Fruit fly (Drosophila melanogaster): Measurements from ENCODE around the gene CG31106.

Gene CG31106

dm6 chr3R:25168259-25168972 lies 47.7 kb upstream of the CG31106 start (continued):
- peak; percentile 65 for TF ChIP-seq CG7839 (tag; optimal IDR thresholded peaks at IDR 0.05)
- TF ChIP-seq HLH4C (GFP tag; IDR thresholded peaks at IDR 0.05; ENCODE audit: partially characterized antibody) = no peak
- no peak for TF ChIP-seq chinmo (GFP tag; IDR thresholded peaks at IDR 0.05; ENCODE audit: partially characterized antibody)
- no peak for TF ChIP-seq CrebB (tag; optimal IDR thresholded peaks at IDR 0.05)
- 0 out of 3 replicates have a peak, but pooled peaks have one; percentile 33 for TF ChIP-seq Dbx (GFP tag; IDR thresholded peaks at IDR 0.05)
- TF ChIP-seq ranshi (GFP tag; IDR thresholded peaks at IDR 0.05) = peak; percentile 44; the same call in 1 of the 2 replicates
- no peak for TF ChIP-seq en (GFP tag; optimal IDR thresholded peaks at IDR 0.05)
- TF ChIP-seq sisA (GFP tag; IDR thresholded peaks at IDR 0.05) = peak; percentile 45; the same call in 1 of the 2 replicates
- peak; percentile 14 for TF ChIP-seq kay (GFP tag; optimal IDR thresholded peaks at IDR 0.05)
- no peak for TF ChIP-seq CG5953 (GFP tag; IDR thresholded peaks at IDR 0.05)
- TF ChIP-seq exex (tag; optimal IDR thresholded peaks at IDR 0.05) = no peak
- TF ChIP-seq CG7271 (tag; optimal IDR thresholded peaks at IDR 0.05) = no peak
- TF ChIP-seq CG13894 (tag; optimal IDR thresholded peaks at IDR 0.05) = no peak
- TF ChIP-seq NFAT (GFP tag; IDR thresholded peaks at IDR 0.05) = no peak
- TF ChIP-seq CG10462 (GFP tag; optimal IDR thresholded peaks at IDR 0.05) = no peak
- no peak for TF ChIP-seq lbe (GFP tag; optimal IDR thresholded peaks at IDR 0.05)
- peak; percentile 67 for TF ChIP-seq cg (GFP tag; optimal IDR thresholded peaks at IDR 0.05)
- no peak for TF ChIP-seq CG17802 (tag; optimal IDR thresholded peaks at IDR 0.05)
- no peak for TF ChIP-seq CG7357 (GFP tag; IDR thresholded peaks at IDR 0.05)
- peak; percentile 35; the same call in 1 of the 2 replicates for TF ChIP-seq ttk (GFP tag; IDR thresholded peaks at IDR 0.05)
- TF ChIP-seq cwo (GFP tag; optimal IDR thresholded peaks at IDR 0.05) = peak; percentile 36
- TF ChIP-seq CG15696 (tag; optimal IDR thresholded peaks at IDR 0.05) = no peak
- TF ChIP-seq seq (GFP tag; IDR thresholded peaks at IDR 0.05) = no peak
- TF ChIP-seq Doc2 (GFP tag; IDR thresholded peaks at IDR 0.05) = no peak
- no peak for TF ChIP-seq Bteb2 (GFP tag; optimal IDR thresholded peaks at IDR 0.05)
- TF ChIP-seq lov (optimal IDR thresholded peaks at IDR 0.05) = no peak
- TF ChIP-seq lov (GFP tag; IDR thresholded peaks at IDR 0.05) = no peak
- no peak for TF ChIP-seq CG7745 (tag; optimal IDR thresholded peaks at IDR 0.05)
- TF ChIP-seq CG17385 (GFP tag; optimal IDR thresholded peaks at IDR 0.05) = peak; percentile 44
- no peak for TF ChIP-seq ken (GFP tag; IDR thresholded peaks at IDR 0.05)
- no peak for TF ChIP-seq gce (GFP tag; IDR thresholded peaks at IDR 0.05)
- no peak for TF ChIP-seq CG17186 (GFP tag; optimal IDR thresholded peaks at IDR 0.05)
- no peak for TF ChIP-seq CG12744 (GFP tag; optimal IDR thresholded peaks at IDR 0.05)
- TF ChIP-seq CG10654 (GFP tag; optimal IDR thresholded peaks at IDR 0.05) = no peak
- TF ChIP-seq gcm2 (GFP tag; optimal IDR thresholded peaks at IDR 0.05) = no peak
- TF ChIP-seq vnd (GFP tag; IDR thresholded peaks at IDR 0.05; ENCODE audit: partially characterized antibody) = no peak
- no peak; the same call in 1 of the 2 replicates for TF ChIP-seq ara (GFP tag; IDR thresholded peaks at IDR 0.05)
- TF ChIP-seq Atf3 (GFP tag; optimal IDR thresholded peaks at IDR 0.05) = no peak
- TF ChIP-seq fd96Cb (tag; optimal IDR thresholded peaks at IDR 0.05) = peak; percentile 60
- TF ChIP-seq CG16863 (GFP tag; optimal IDR thresholded peaks at IDR 0.05) = peak; percentile 11
- peak; percentile 13 for TF ChIP-seq unpg (GFP tag; optimal IDR thresholded peaks at IDR 0.05)
- no peak for TF ChIP-seq grn (GFP tag; optimal IDR thresholded peaks at IDR 0.05)
- TF ChIP-seq jigr1 (GFP tag; IDR thresholded peaks at IDR 0.05) = no peak
- peak; percentile 40 for TF ChIP-seq CG12391 (tag; optimal IDR thresholded peaks at IDR 0.05)
- TF ChIP-seq mirr (GFP tag; optimal IDR thresholded peaks at IDR 0.05) = no peak
- no peak for TF ChIP-seq wor (GFP tag; IDR thresholded peaks at IDR 0.05)
- no peak for TF ChIP-seq sd (tag; optimal IDR thresholded peaks at IDR 0.05)
- no peak for TF ChIP-seq CG3838 (GFP tag; optimal IDR thresholded peaks at IDR 0.05)
- TF ChIP-seq CG18011 (GFP tag; optimal IDR thresholded peaks at IDR 0.05) = no peak
- no peak for TF ChIP-seq Dip2 (GFP tag; IDR thresholded peaks at IDR 0.05)

Measured in whole organism, embryonic.